Worm (Caenorhabditis elegans) whole organism, L4/young adult: ENCODE measurements around the gene ule-2.

ENCODE experiments used
- W03F9.2 ChIP-seq: fragments of 150-350 bp; optimal IDR thresholded peaks from 2 replicates; lab custom pipeline; 2014; ENCODE audit warnings: missing biosample characterization, missing genetic modification characterization
- him-1 ChIP-seq: sonication (generic microtip); optimal IDR thresholded peaks from 2 replicates; lab custom pipeline; 2016; ENCODE audit warnings: missing genotype, missing genetic modification reagents, missing genetic modification characterization, missing compliant biosample characterization

ce11 chrIV:14606469-14606868, 28.5 kb upstream of the ule-2 start:
- no peak for TF ChIP-seq W03F9.2 (tag; lab: Kevin White, UChicago)
- no peak for TF ChIP-seq him-1 (tag; lab: Kevin White, UChicago)
